Worm (Caenorhabditis elegans) whole organism, L4/young adult: ENCODE measurements around the gene kvs-1.

ENCODE experiments used
- W03F9.2 ChIP-seq: fragments of 150-350 bp; optimal IDR thresholded peaks from 2 replicates; lab custom pipeline; 2014; ENCODE audit warnings: missing biosample characterization, missing genetic modification characterization
- dao-5 ChIP-seq: sonication (generic microtip); optimal IDR thresholded peaks from 2 replicates; lab custom pipeline; 2016; ENCODE audit warnings: missing genotype, missing genetic modification characterization, moderate library complexity, missing compliant biosample characterization

DNA sequence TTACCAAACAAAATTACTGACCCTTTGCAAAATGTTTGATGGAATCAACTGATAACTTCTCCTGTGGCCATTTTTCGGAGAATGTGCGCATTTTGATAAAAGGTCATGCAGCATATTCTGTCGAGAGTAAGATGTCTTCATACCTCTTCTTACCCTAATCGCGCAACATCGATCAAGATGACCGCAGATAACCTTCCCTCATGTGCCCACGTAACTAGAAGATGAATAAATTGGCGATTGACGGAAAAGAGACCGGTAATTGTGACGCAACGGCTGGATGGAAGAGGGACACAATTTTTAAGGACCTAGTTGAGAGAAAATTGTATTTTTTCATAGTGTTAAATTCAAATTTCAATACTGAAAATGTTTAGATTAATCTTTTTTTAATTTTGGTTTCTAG is 66.1 kb downstream of the kvs-1 start:
- no peak for TF ChIP-seq dao-5
- TF ChIP-seq W03F9.2 (tag; lab: Kevin White, UChicago) = no peak
